Worm (Caenorhabditis elegans) whole organism, L4 larva: ENCODE results near the gene Y66A7A.7.
A peak's percentile ranks its signal among the peaks of the same experiment; 100 is the strongest.

Experiments used
- F10B5.3 ChIP-seq: sonication (generic microtip); optimal IDR thresholded peaks from 2 replicates; lab custom pipeline; 2016; ENCODE audit warnings: mild to moderate bottlenecking, missing genetic modification characterization, missing compliant biosample characterization
- Y75B8A.6 ChIP-seq: fragments of 200-800 bp; sonication (Bioruptor generic); IDR thresholded peaks from 2 replicates; pipeline ENCODE4 v1.3.6; 2022; ENCODE audit warnings: missing genetic modification reagents, missing genetic modification characterization, missing compliant biosample characterization
- ZK337.2 ChIP-seq: fragments of 200-800 bp; sonication (Bioruptor generic); IDR thresholded peaks from 2 replicates; pipeline ENCODE4 v1.3.6; 2022; ENCODE audit warnings: missing genetic modification reagents, missing genetic modification characterization, missing compliant biosample characterization
- ZK546.5 ChIP-seq, 2 experiments: sonication (generic microtip); optimal IDR thresholded peaks; 2 replicates each; lab custom pipeline; 2017; ENCODE audit warnings: missing biosample characterization in 2 of 2, missing genetic modification characterization in 2 of 2
- attf-4 ChIP-seq: sonication (generic microtip); optimal IDR thresholded peaks from 3 replicates; lab custom pipeline; 2017; ENCODE audit warnings: missing biosample characterization, missing genetic modification characterization
- ceh-28 ChIP-seq: fragments of 150-350 bp; optimal IDR thresholded peaks from 2 replicates; lab custom pipeline; 2014; ENCODE audit warnings: missing biosample characterization, missing genetic modification reagents, missing genetic modification characterization
- ceh-32 ChIP-seq: sonication (generic microtip); optimal IDR thresholded peaks from 2 replicates; lab custom pipeline; 2016; ENCODE audit warnings: mild to moderate bottlenecking, missing genetic modification characterization, missing compliant biosample characterization; ENCODE audit not compliant: poor library complexity
- ceh-62 ChIP-seq: sonication (generic microtip); optimal IDR thresholded peaks from 2 replicates; lab custom pipeline; 2017; ENCODE audit warnings: missing biosample characterization, missing genetic modification characterization
- ces-1 ChIP-seq: fragments of 150-350 bp; sonication (generic microtip); optimal IDR thresholded peaks from 4 replicates; lab custom pipeline; 2014; ENCODE audit warnings: missing biosample characterization, missing genetic modification reagents, missing genetic modification characterization
- daf-12 ChIP-seq: fragments of 150-350 bp; optimal IDR thresholded peaks from 2 replicates; lab custom pipeline; 2014; ENCODE audit warnings: missing biosample characterization, missing genetic modification reagents, missing genetic modification characterization
- daf-8 ChIP-seq: fragments of 200-800 bp; sonication (Bioruptor generic); IDR thresholded peaks from 2 replicates; pipeline ENCODE4 v1.3.6; 2022; ENCODE audit warnings: missing genetic modification characterization, missing compliant biosample characterization
- dmd-6 ChIP-seq: fragments of 200-800 bp; sonication (Bioruptor generic); IDR thresholded peaks from 2 replicates; pipeline ENCODE4 v1.3.6; 2022; ENCODE audit warnings: missing genetic modification reagents, missing genetic modification characterization, missing compliant biosample characterization
- dpl-1 ChIP-seq: fragments of 150-350 bp; optimal IDR thresholded peaks from 2 replicates; lab custom pipeline; 2014; ENCODE audit warnings: missing biosample characterization, missing genetic modification reagents, missing genetic modification characterization
- dve-1 ChIP-seq: sonication (generic microtip); optimal IDR thresholded peaks from 2 replicates; lab custom pipeline; 2017; ENCODE audit warnings: antibody characterized with exemption, mild to moderate bottlenecking, missing genetic modification characterization, missing compliant biosample characterization; ENCODE audit not compliant: insufficient read depth
- egl-43 ChIP-seq: fragments of 200-800 bp; sonication (Bioruptor generic); IDR thresholded peaks from 2 replicates; pipeline ENCODE4 v1.3.6; 2022; ENCODE audit warnings: missing genetic modification reagents, missing genetic modification characterization, missing compliant biosample characterization
- fkh-10 ChIP-seq: fragments of 150-350 bp; optimal IDR thresholded peaks from 2 replicates; lab custom pipeline; 2014; ENCODE audit warnings: missing biosample characterization, missing genetic modification reagents, missing genetic modification characterization
- fos-1 ChIP-seq: fragments of 150-350 bp; optimal IDR thresholded peaks from 2 replicates; lab custom pipeline; 2014; ENCODE audit warnings: missing biosample characterization, missing genetic modification characterization
- hmg-1.1 ChIP-seq: fragments of 200-800 bp; sonication (Bioruptor generic); IDR thresholded peaks from 2 replicates; pipeline ENCODE4 v1.3.6; 2022; ENCODE audit warnings: missing genetic modification reagents, missing genetic modification characterization, missing compliant biosample characterization
- jun-1 ChIP-seq: fragments of 150-350 bp; optimal IDR thresholded peaks from 2 replicates; lab custom pipeline; 2014; ENCODE audit warnings: missing biosample characterization, missing genetic modification reagents, missing genetic modification characterization
- lin-1 ChIP-seq: fragments of 200-800 bp; sonication (Bioruptor generic); IDR thresholded peaks from 2 replicates; pipeline ENCODE4 v1.3.6; 2022; ENCODE audit warnings: missing genetic modification reagents, missing genetic modification characterization, missing compliant biosample characterization
- lin-39 ChIP-seq: fragments of 150-350 bp; optimal IDR thresholded peaks from 2 replicates; lab custom pipeline; 2014; ENCODE audit warnings: missing biosample characterization, missing genetic modification reagents, missing genetic modification characterization
- madf-9 ChIP-seq: fragments of 200-800 bp; sonication (Bioruptor generic); conservative IDR thresholded peaks from 2 replicates; pipeline ENCODE4 v1.3.6; 2022; ENCODE audit warnings: missing genetic modification reagents, missing genetic modification characterization, missing compliant biosample characterization
- nhr-10 ChIP-seq: fragments of 150-350 bp; optimal IDR thresholded peaks from 2 replicates; lab custom pipeline; 2014; ENCODE audit warnings: missing biosample characterization, missing genetic modification characterization
- nhr-102 ChIP-seq: sonication (generic microtip); optimal IDR thresholded peaks from 2 replicates; lab custom pipeline; 2016; ENCODE audit warnings: mild to moderate bottlenecking, missing genetic modification characterization, moderate library complexity, missing compliant biosample characterization
- nhr-28 ChIP-seq: fragments of 150-350 bp; optimal IDR thresholded peaks from 2 replicates; lab custom pipeline; 2014; ENCODE audit warnings: missing biosample characterization, missing genetic modification characterization
- nhr-6 ChIP-seq: fragments of 150-350 bp; optimal IDR thresholded peaks from 2 replicates; lab custom pipeline; 2014; ENCODE audit warnings: missing biosample characterization, missing genetic modification characterization
- nhr-76 ChIP-seq: fragments of 150-350 bp; optimal IDR thresholded peaks from 2 replicates; lab custom pipeline; 2014; ENCODE audit warnings: missing biosample characterization, missing genetic modification characterization
- pha-4 ChIP-seq, 2 experiments: fragments of 150-350 bp in 1 of 2; fragments of 200-800 bp in 1 of 2; sonication (Bioruptor generic) in 1 of 2; IDR thresholded peaks in 1 of 2; optimal IDR thresholded peaks in 1 of 2; 2 replicates each; pipeline versions ENCODE4 v1.3.6 to Lab custom; 2014 to 2022; ENCODE audit warnings: missing genetic modification characterization in 2 of 2, missing genetic modification reagents in 2 of 2, missing biosample characterization in 1 of 2, missing compliant biosample characterization in 1 of 2
- rbr-2 ChIP-seq: sonication (generic microtip); optimal IDR thresholded peaks from 2 replicates; lab custom pipeline; 2016; ENCODE audit warnings: missing genotype, missing genetic modification characterization, missing compliant biosample characterization
- set-16 ChIP-seq: fragments of 200-800 bp; sonication (Bioruptor generic); IDR thresholded peaks from 2 replicates; pipeline ENCODE4 v1.3.6; 2022; ENCODE audit warnings: missing genetic modification reagents, missing genetic modification characterization, missing compliant biosample characterization
- skn-1 ChIP-seq: fragments of 150-350 bp; optimal IDR thresholded peaks from 2 replicates; lab custom pipeline; 2014; ENCODE audit warnings: missing biosample characterization, missing genetic modification characterization
- snpc-4 ChIP-seq: fragments of 150-350 bp; optimal IDR thresholded peaks from 2 replicates; lab custom pipeline; 2014; ENCODE audit warnings: missing biosample characterization, missing genetic modification characterization
- spr-1 ChIP-seq: sonication (generic microtip); optimal IDR thresholded peaks from 2 replicates; lab custom pipeline; 2016; ENCODE audit warnings: mild to moderate bottlenecking, missing genetic modification characterization, missing compliant biosample characterization
- spr-3 ChIP-seq: fragments of 200-800 bp; sonication (Bioruptor generic); optimal IDR thresholded peaks from 2 replicates; lab custom pipeline; 2018; ENCODE audit warnings: mild to moderate bottlenecking, missing genetic modification characterization, missing compliant biosample characterization
- tra-1 ChIP-seq: fragments of 200-800 bp; sonication (Bioruptor generic); IDR thresholded peaks from 2 replicates; pipeline ENCODE4 v1.3.6; 2022; ENCODE audit warnings: missing genetic modification reagents, missing genetic modification characterization, missing compliant biosample characterization
- unc-62 ChIP-seq, 3 experiments: fragments of 150-350 bp in 1 of 3; sonication (generic microtip); optimal IDR thresholded peaks in 2 of 3; peaks in 1 of 3; 1 replicate in 1 of 3; 2 replicates in 2 of 3; lab custom pipeline; 2014 to 2017; ENCODE audit warnings: missing biosample characterization in 3 of 3, missing genetic modification characterization in 3 of 3, missing genetic modification reagents in 3 of 3, missing genotype in 1 of 3
- zfp-2 ChIP-seq: sonication (generic microtip); optimal IDR thresholded peaks from 2 replicates; lab custom pipeline; 2016; ENCODE audit warnings: mild to moderate bottlenecking, missing genetic modification characterization, missing compliant biosample characterization
- zfp-3 ChIP-seq: fragments of 200-800 bp; sonication (Bioruptor generic); conservative IDR thresholded peaks from 2 replicates; pipeline ENCODE4 v1.3.6; 2022; ENCODE audit warnings: missing genetic modification reagents, missing genetic modification characterization, missing compliant biosample characterization
- zip-2 ChIP-seq: fragments of 150-350 bp; optimal IDR thresholded peaks from 2 replicates; lab custom pipeline; 2014; ENCODE audit warnings: missing biosample characterization, missing genetic modification characterization

Gene Y66A7A.7

DNA sequence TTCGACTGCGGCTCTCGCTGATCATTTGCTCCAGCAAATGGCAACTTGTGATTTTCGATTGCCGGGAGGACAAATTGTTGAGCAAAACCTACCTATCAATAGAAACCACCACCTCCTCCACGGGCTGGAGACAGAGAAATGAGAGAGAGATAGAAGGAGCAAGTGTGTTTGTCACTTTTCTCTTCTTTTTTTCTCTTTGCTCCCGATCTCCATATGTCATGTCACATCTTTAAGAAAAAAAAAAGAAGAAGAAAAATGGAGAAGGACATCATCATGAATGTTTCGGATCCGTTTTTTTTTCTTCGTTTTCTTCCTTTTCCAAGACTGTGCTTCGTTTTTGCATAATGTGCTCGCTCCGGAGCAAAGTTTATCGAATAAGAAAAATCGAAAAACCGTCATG is 31.5 kb upstream of the Y66A7A.7 start (continued):
- TF ChIP-seq nhr-6 (tag; lab: Kevin White, UChicago) (no peak), rbr-2 (tag; lab: Kevin White, UChicago) (no peak)
- TF ChIP-seq, all 104 proteins: peak for 6

DNA sequence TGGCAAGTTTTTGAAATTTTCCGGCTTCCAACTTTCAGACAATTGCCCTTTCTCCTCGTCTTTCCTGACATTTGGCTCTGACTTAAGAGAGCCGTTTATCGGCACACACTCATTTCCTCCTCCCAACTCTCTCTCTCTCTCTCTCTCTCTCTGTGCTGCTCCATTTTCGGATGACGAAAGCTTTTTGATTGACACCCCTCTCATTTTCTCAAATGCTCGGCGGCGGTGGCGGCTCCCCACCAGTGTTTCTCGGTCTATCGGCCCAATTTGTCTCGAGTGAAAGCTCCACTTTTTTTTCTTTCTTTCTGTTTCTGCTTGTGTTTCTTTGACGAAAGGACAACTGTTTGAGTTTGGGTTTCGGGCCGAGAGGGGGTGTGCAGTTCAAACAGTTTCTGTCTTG is 30.6 kb upstream of the Y66A7A.7 start:
- no peak for TF ChIP-seq ces-1 (GFP tag; lab: Kevin White, UChicago)
- no peak for TF ChIP-seq lin-39 (tag; lab: Kevin White, UChicago)
- no peak for TF ChIP-seq nhr-28 (tag; lab: Kevin White, UChicago)
- no peak for TF ChIP-seq ceh-62
- no peak for TF ChIP-seq pha-4 (GFP tag; IDR thresholded peaks at IDR 0.05; lab: Robert Waterston, UW)
- TF ChIP-seq pha-4 (tag; optimal IDR thresholded peaks at IDR 0.05; lab: Kevin White, UChicago) = no peak
- TF ChIP-seq attf-4 (tag; lab: Kevin White, UChicago) = no peak
- TF ChIP-seq F10B5.3 = no peak
- no peak for TF ChIP-seq nhr-76 (tag; lab: Kevin White, UChicago)
- no peak for TF ChIP-seq daf-12 (tag; lab: Kevin White, UChicago)
- no peak for TF ChIP-seq zfp-3 (GFP tag; lab: Robert Waterston, UW)
- TF ChIP-seq fos-1 (tag; lab: Kevin White, UChicago) = no peak
- TF ChIP-seq ceh-28 (tag; lab: Kevin White, UChicago) = no peak
- TF ChIP-seq fkh-10 (GFP tag; lab: Kevin White, UChicago) = no peak
- TF ChIP-seq dpl-1 (GFP tag; lab: Kevin White, UChicago) = no peak
- TF ChIP-seq zfp-2 (tag; lab: Kevin White, UChicago) = no peak
- TF ChIP-seq set-16 (GFP tag; lab: Robert Waterston, UW) = peak; percentile 58
- no peak for TF ChIP-seq daf-8 (GFP tag; lab: Robert Waterston, UW)
- no peak for TF ChIP-seq spr-1 (tag; lab: Kevin White, UChicago)
- no peak for TF ChIP-seq spr-3 (GFP tag; lab: Kevin White, UChicago)
- TF ChIP-seq zip-2 (tag; lab: Kevin White, UChicago) = no peak
- TF ChIP-seq jun-1 (tag; lab: Kevin White, UChicago) = no peak
- TF ChIP-seq hmg-1.1 (GFP tag; lab: Robert Waterston, UW) = 0 out of 2 replicates have a peak, but pooled peaks have one; percentile 32
- no peak for TF ChIP-seq tra-1 (GFP tag; lab: Robert Waterston, UW)
- TF ChIP-seq ceh-32 (tag; lab: Kevin White, UChicago) = no peak
- no peak for TF ChIP-seq ZK337.2 (GFP tag; lab: Robert Waterston, UW)
- no peak for TF ChIP-seq unc-62 (GFP tag; optimal IDR thresholded peaks at IDR 0.05 in 1 of 2; lab: Kevin White, UChicago)
- no peak for TF ChIP-seq unc-62 (tag; optimal IDR thresholded peaks at IDR 0.05; lab: Kevin White, UChicago)
- TF ChIP-seq egl-43 (GFP tag; lab: Robert Waterston, UW) = 0 out of 2 replicates have a peak, but pooled peaks have one; percentile 23
- TF ChIP-seq Y75B8A.6 (GFP tag; lab: Robert Waterston, UW) = 0 out of 2 replicates have a peak, but pooled peaks have one; percentile 20
- no peak for TF ChIP-seq dve-1
- no peak for TF ChIP-seq skn-1 (tag; lab: Kevin White, UChicago)
- no peak for TF ChIP-seq nhr-102
- TF ChIP-seq lin-1 (GFP tag; lab: Robert Waterston, UW) = no peak
- peak; percentile 32; the same call in 1 of the 2 replicates for TF ChIP-seq dmd-6
- TF ChIP-seq ZK546.5 (tag; optimal IDR thresholded peaks at IDR 0.05; lab: Kevin White, UChicago) = no peak
- no peak for TF ChIP-seq snpc-4 (tag; lab: Kevin White, UChicago)
- no peak for TF ChIP-seq madf-9 (GFP tag; lab: Robert Waterston, UW)
- TF ChIP-seq nhr-10 = no peak
- TF ChIP-seq, all 104 proteins: peak for 5
